Fruit fly (Drosophila melanogaster) whole organism, wandering third instar larva: ENCODE measurements around the gene Gyf.
A peak's percentile ranks its signal among the peaks of the same experiment; 100 is the strongest.

Experiments
- Abd-B ChIP-seq: fragments of >200 bp; optimal IDR thresholded peaks from 2 replicates; lab custom pipeline; 2017; ENCODE audit warnings: missing biosample characterization, missing genetic modification characterization
- CrebA ChIP-seq: fragments of 200-800 bp; sonication (Bioruptor generic); optimal IDR thresholded peaks from 2 replicates; lab custom pipeline; 2016; ENCODE audit warnings: missing biosample characterization, mild to moderate bottlenecking, missing genetic modification characterization, borderline replicate concordance
- Dfd ChIP-seq: fragments of >200 bp; optimal IDR thresholded peaks from 2 replicates; lab custom pipeline; 2017; ENCODE audit warnings: missing biosample characterization, missing genetic modification characterization
- Dif ChIP-seq: fragments of 200-275, 200-300 bp; sonication (Bioruptor generic); optimal IDR thresholded peaks from 2 replicates; lab custom pipeline; 2018; ENCODE audit warnings: missing biosample characterization, missing genetic modification characterization; ENCODE audit not compliant: partially characterized antibody
- GATAd ChIP-seq: sonication (Bioruptor generic); optimal IDR thresholded peaks from 2 replicates; lab custom pipeline; 2016; ENCODE audit warnings: missing biosample characterization, missing genetic modification characterization
- HLH106 ChIP-seq: fragments of 200-800 bp; optimal IDR thresholded peaks from 3 replicates; lab custom pipeline; 2019; ENCODE audit warnings: missing biosample characterization, mild to moderate bottlenecking, missing genetic modification characterization, moderate library complexity
- Hnf4 ChIP-seq: fragments of 200-800 bp; sonication (Bioruptor generic); optimal IDR thresholded peaks from 2 replicates; lab custom pipeline; 2016; ENCODE audit warnings: missing biosample characterization, mild to moderate bottlenecking, missing genetic modification characterization
- Hr78 ChIP-seq: fragments of >200 bp; optimal IDR thresholded peaks from 2 replicates; lab custom pipeline; 2017; ENCODE audit warnings: missing biosample characterization, missing genetic modification characterization
- Hr83 ChIP-seq: fragments of 200-300 bp; sonication (Bioruptor generic); optimal IDR thresholded peaks from 2 replicates; lab custom pipeline; 2016; ENCODE audit warnings: missing biosample characterization, mild to moderate bottlenecking, missing genetic modification characterization, moderate library complexity; ENCODE audit not compliant: poor library complexity, severe bottlenecking
- Jra ChIP-seq: sonication (Bioruptor generic); optimal IDR thresholded peaks from 2 replicates; lab custom pipeline; 2016; ENCODE audit warnings: missing biosample characterization, missing genetic modification characterization
- Mio ChIP-seq: sonication (Bioruptor generic); optimal IDR thresholded peaks from 2 replicates; lab custom pipeline; 2016; ENCODE audit warnings: missing biosample characterization, missing genetic modification characterization
- Myc ChIP-seq: fragments of >200 bp; optimal IDR thresholded peaks from 2 replicates; lab custom pipeline; 2017
- N ChIP-seq: fragments of >200 bp; optimal IDR thresholded peaks from 2 replicates; lab custom pipeline; 2018; ENCODE audit warnings: missing biosample characterization, missing external identifiers, missing genetic modification characterization
- OdsH ChIP-seq: fragments of 200-800 bp; sonication (Bioruptor generic); optimal IDR thresholded peaks from 2 replicates; lab custom pipeline; 2016; ENCODE audit warnings: missing biosample characterization, mild to moderate bottlenecking, missing genetic modification characterization
- Rel ChIP-seq, 2 experiments: fragments of 200-800 bp; sonication (Bioruptor generic) in 1 of 2; optimal IDR thresholded peaks; 2 replicates in 1 of 2; 3 replicates in 1 of 2; lab custom pipeline; 2016 to 2019; ENCODE audit warnings: mild to moderate bottlenecking in 2 of 2, missing biosample characterization in 2 of 2, missing genetic modification characterization in 2 of 2, moderate library complexity in 1 of 2
- Sp1 ChIP-seq: fragments of 200-800 bp; sonication (Bioruptor generic); optimal IDR thresholded peaks from 3 replicates; lab custom pipeline; 2019; ENCODE audit warnings: missing biosample characterization, mild to moderate bottlenecking, missing genetic modification characterization, moderate library complexity
- Vsx2 ChIP-seq: fragments of 200-300, 225-300 bp; sonication (Bioruptor generic); optimal IDR thresholded peaks from 2 replicates; lab custom pipeline; 2018; ENCODE audit warnings: missing biosample characterization, missing genetic modification characterization; ENCODE audit not compliant: partially characterized antibody
- br ChIP-seq: fragments of 200-800 bp; sonication (Bioruptor generic); optimal IDR thresholded peaks from 2 replicates; lab custom pipeline; 2016; ENCODE audit warnings: missing biosample characterization, missing genetic modification characterization
- brk ChIP-seq: fragments of 200-800 bp; sonication (Bioruptor generic); optimal IDR thresholded peaks from 2 replicates; lab custom pipeline; 2016; ENCODE audit warnings: missing biosample characterization, mild to moderate bottlenecking, missing genetic modification characterization
- dl ChIP-seq, 2 experiments: fragments of 175-275, 200-275 bp in 1 of 2; fragments of 200-275 bp in 1 of 2; sonication (Bioruptor generic); optimal IDR thresholded peaks; lab custom pipeline; 2018; ENCODE audit warnings: mild to moderate bottlenecking in 2 of 2, missing biosample characterization in 2 of 2, missing genetic modification characterization in 2 of 2, moderate library complexity in 2 of 2; ENCODE audit not compliant: partially characterized antibody in 2 of 2, insufficient read depth in 1 of 2
- dmrt93B ChIP-seq: fragments of 200-800 bp; sonication (Bioruptor generic); optimal IDR thresholded peaks from 2 replicates; lab custom pipeline; 2018; ENCODE audit warnings: missing biosample characterization, mild to moderate bottlenecking, missing genetic modification characterization
- dsf ChIP-seq: sonication (Bioruptor generic); optimal IDR thresholded peaks from 2 replicates; lab custom pipeline; 2016; ENCODE audit warnings: missing biosample characterization, missing genetic modification characterization, borderline replicate concordance
- ey ChIP-seq: fragments of 200-800 bp; sonication (Bioruptor generic); optimal IDR thresholded peaks from 2 replicates; lab custom pipeline; 2016; ENCODE audit warnings: missing biosample characterization, missing genetic modification characterization
- foxo ChIP-seq, 2 experiments: fragments of 200-800 bp; sonication (Bioruptor generic); optimal IDR thresholded peaks; 2 replicates in 1 of 2; 3 replicates in 1 of 2; lab custom pipeline; 2016 to 2017; ENCODE audit warnings: missing biosample characterization in 2 of 2, missing genetic modification characterization in 2 of 2
- fru ChIP-seq: fragments of 200-800 bp; sonication (Bioruptor generic); optimal IDR thresholded peaks from 3 replicates; lab custom pipeline; 2016; ENCODE audit warnings: missing biosample characterization, mild to moderate bottlenecking, missing genetic modification characterization
- h ChIP-seq: fragments of 200-800 bp; sonication (Bioruptor generic); optimal IDR thresholded peaks from 3 replicates; lab custom pipeline; 2016; ENCODE audit warnings: missing biosample characterization, mild to moderate bottlenecking, missing genetic modification characterization
- jim ChIP-seq: fragments of 175-275, 200-325 bp; sonication (Bioruptor generic); optimal IDR thresholded peaks from 2 replicates; lab custom pipeline; 2016; ENCODE audit warnings: missing biosample characterization, mild to moderate bottlenecking, missing genetic modification characterization
- lola ChIP-seq: fragments of >200 bp; optimal IDR thresholded peaks from 2 replicates; lab custom pipeline; 2017; ENCODE audit warnings: missing biosample characterization, missing genetic modification characterization
- psq ChIP-seq: fragments of 200-800 bp; sonication (Bioruptor generic); optimal IDR thresholded peaks from 3 replicates; lab custom pipeline; 2017; ENCODE audit warnings: missing biosample characterization, mild to moderate bottlenecking, missing genetic modification characterization, moderate library complexity
- sage ChIP-seq: fragments of 200-800 bp; sonication (Bioruptor generic); optimal IDR thresholded peaks from 2 replicates; lab custom pipeline; 2016; ENCODE audit warnings: missing biosample characterization, mild to moderate bottlenecking, missing genetic modification characterization
- sv ChIP-seq: fragments of 200-800 bp; sonication (Bioruptor generic); optimal IDR thresholded peaks from 3 replicates; lab custom pipeline; 2016; ENCODE audit warnings: missing biosample characterization, missing genetic modification characterization
- tai ChIP-seq: sonication (Bioruptor generic); optimal IDR thresholded peaks from 2 replicates; lab custom pipeline; 2016; ENCODE audit warnings: missing biosample characterization, missing genetic modification characterization
- usp ChIP-seq: fragments of >200 bp; optimal IDR thresholded peaks from 2 replicates; lab custom pipeline; 2017; ENCODE audit warnings: missing biosample characterization, missing genetic modification characterization
- woc ChIP-seq: sonication (Bioruptor generic); optimal IDR thresholded peaks from 2 replicates; lab custom pipeline; 2016; ENCODE audit warnings: missing biosample characterization, mild to moderate bottlenecking, missing genetic modification characterization

The Gyf gene

DNA sequence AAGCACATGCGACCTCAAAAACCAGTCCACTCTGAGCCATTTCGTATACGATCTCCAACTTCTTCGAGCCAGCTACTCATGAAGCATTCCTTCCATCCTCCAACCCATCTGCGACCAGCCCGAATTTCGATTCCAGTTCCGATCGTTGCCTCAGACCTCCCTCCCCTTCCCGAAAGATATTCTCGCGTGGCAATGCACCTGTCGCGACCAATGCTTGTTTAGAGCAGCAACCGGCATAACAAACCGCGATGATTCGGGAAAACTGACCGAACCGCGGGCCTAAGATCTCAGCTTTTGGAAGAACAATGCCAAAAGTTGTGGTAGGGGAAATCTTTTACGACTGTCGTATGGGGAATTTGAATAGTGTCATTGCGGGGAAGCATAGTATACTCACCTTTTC is 33.8 kb downstream of the Gyf start:
- TF ChIP-seq sage (GFP tag; lab: Kevin White, UChicago), result no peak
- TF ChIP-seq Vsx2 (GFP tag; lab: Kevin White, UChicago), result peak; percentile 33
- TF ChIP-seq Dfd (GFP tag; lab: Kevin White, UChicago), result no peak
- TF ChIP-seq usp (GFP tag; lab: Kevin White, UChicago), result no peak
- no peak for TF ChIP-seq Mio
- TF ChIP-seq dl (GFP tag; optimal IDR thresholded peaks at IDR 0.05; lab: Kevin White, UChicago; ENCODE audit: insufficient read depth in 1 of 2, partially characterized antibody in 2 of 2), result no peak
- TF ChIP-seq Hr83 (GFP tag; lab: Kevin White, UChicago), result peak; percentile 25
- no peak for TF ChIP-seq GATAd (GFP tag; lab: Kevin White, UChicago)
- no peak for TF ChIP-seq dsf (GFP tag; lab: Kevin White, UChicago)
- TF ChIP-seq woc, result no peak
- no peak for TF ChIP-seq h (GFP tag; lab: Kevin White, UChicago)
- no peak for TF ChIP-seq OdsH (GFP tag; lab: Kevin White, UChicago)
- no peak for TF ChIP-seq fru (GFP tag; lab: Kevin White, UChicago)

DNA sequence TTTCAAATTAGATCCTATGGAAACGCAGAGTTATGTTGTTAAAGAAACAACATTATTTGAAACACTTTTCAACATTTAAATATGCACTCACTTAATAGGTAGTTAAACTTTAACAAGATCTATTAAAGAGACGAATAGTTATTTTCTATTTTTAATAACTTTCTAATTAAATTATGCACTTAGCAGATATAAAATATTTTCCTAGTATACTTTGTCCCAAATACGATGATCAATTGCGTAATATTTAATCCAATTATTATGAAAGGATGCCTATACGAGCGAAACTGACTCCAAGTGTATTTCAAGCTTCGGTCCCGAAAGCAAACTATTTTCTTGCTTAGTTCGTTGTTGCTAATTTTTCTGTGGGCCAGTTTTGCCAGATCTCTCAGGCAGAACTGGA is 35.0 kb downstream of the Gyf start:
- TF ChIP-seq jim (GFP tag; lab: Kevin White, UChicago), result no peak
- no peak for TF ChIP-seq sv (GFP tag; lab: Kevin White, UChicago)
- TF ChIP-seq lola (GFP tag; lab: Kevin White, UChicago), result no peak
- no peak for TF ChIP-seq Dfd (GFP tag; lab: Kevin White, UChicago)
- no peak for TF ChIP-seq HLH106
- no peak for TF ChIP-seq tai
- TF ChIP-seq Sp1, result no peak
- no peak for TF ChIP-seq psq (GFP tag; lab: Kevin White, UChicago)
- TF ChIP-seq dmrt93B (GFP tag; lab: Kevin White, UChicago), result no peak
- TF ChIP-seq h (GFP tag; lab: Kevin White, UChicago), result no peak
- no peak for TF ChIP-seq Hnf4 (GFP tag; lab: Kevin White, UChicago)
- TF ChIP-seq Hr78 (GFP tag; lab: Kevin White, UChicago), result no peak
- TF ChIP-seq Jra (GFP tag; lab: Kevin White, UChicago), result no peak
- no peak for TF ChIP-seq usp (GFP tag; lab: Kevin White, UChicago)
- no peak for TF ChIP-seq dl (GFP tag; optimal IDR thresholded peaks at IDR 0.05; lab: Kevin White, UChicago; ENCODE audit: insufficient read depth in 1 of 2, partially characterized antibody in 2 of 2)
- no peak for TF ChIP-seq Rel (GFP tag; optimal IDR thresholded peaks at IDR 0.05; lab: Kevin White, UChicago)
- no peak for TF ChIP-seq Rel (tag; optimal IDR thresholded peaks at IDR 0.05; lab: Kevin White, UChicago)
- TF ChIP-seq brk (GFP tag; lab: Kevin White, UChicago), result no peak

DNA sequence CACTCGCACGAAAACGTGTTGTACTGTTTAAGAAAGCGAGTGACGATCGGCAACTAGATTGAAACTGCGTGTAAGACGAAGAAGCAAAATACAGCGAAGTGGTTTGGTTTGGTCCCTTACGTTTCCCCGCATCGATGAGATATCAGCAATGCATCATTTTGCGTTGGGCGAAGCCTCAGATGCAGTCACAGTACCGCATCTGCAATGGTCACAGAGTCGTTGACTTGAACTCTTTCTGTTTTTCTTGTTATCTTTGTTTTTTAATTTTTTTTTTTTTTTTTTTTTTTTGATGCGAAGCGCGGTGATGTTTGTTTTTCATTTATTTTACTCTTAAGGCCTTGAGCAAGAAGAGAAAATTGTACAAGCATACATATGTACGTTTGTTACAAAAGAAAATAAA is 37.0 kb downstream of the Gyf start:
- no peak for TF ChIP-seq GATAd (GFP tag; lab: Kevin White, UChicago)
- TF ChIP-seq CrebA, result no peak
- TF ChIP-seq sage (GFP tag; lab: Kevin White, UChicago), result no peak
- TF ChIP-seq usp (GFP tag; lab: Kevin White, UChicago), result no peak
- TF ChIP-seq psq (GFP tag; lab: Kevin White, UChicago), result no peak
- no peak for TF ChIP-seq lola (GFP tag; lab: Kevin White, UChicago)
- no peak for TF ChIP-seq jim (GFP tag; lab: Kevin White, UChicago)
- no peak for TF ChIP-seq Hr78 (GFP tag; lab: Kevin White, UChicago)
- no peak for TF ChIP-seq Myc (lab: Kevin White, UChicago)
- no peak for TF ChIP-seq dl (GFP tag; optimal IDR thresholded peaks at IDR 0.05; lab: Kevin White, UChicago; ENCODE audit: insufficient read depth in 1 of 2, partially characterized antibody in 2 of 2)
- no peak for TF ChIP-seq Mio
- no peak for TF ChIP-seq br (GFP tag; lab: Kevin White, UChicago)
- no peak for TF ChIP-seq dmrt93B (GFP tag; lab: Kevin White, UChicago)
- TF ChIP-seq OdsH (GFP tag; lab: Kevin White, UChicago), result no peak
- TF ChIP-seq Hnf4 (GFP tag; lab: Kevin White, UChicago), result no peak
- TF ChIP-seq Abd-B (GFP tag; lab: Kevin White, UChicago), result no peak
- no peak for TF ChIP-seq tai
- TF ChIP-seq Vsx2 (GFP tag; lab: Kevin White, UChicago), result no peak
- TF ChIP-seq HLH106, result no peak
- no peak for TF ChIP-seq Dif (GFP tag; lab: Kevin White, UChicago)
- TF ChIP-seq, all 38 proteins: peak for 0

DNA sequence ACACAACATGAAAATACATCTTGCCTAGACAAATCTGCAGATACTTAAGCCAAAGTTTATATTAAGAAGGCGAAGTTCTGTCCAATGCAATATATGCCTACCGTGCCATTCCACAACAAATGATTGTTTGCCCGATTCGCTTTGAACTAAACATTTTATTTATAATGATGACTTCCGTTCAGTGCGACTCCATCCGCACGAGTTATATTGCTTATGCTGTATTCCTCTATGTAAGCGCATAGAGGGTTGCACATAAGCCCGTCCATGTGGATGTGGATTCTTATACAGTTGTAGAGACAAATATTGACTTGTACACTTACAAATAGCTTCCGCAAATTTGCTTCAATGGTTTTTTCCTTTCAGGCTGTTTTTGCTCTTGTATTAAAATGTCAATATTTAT is 42.8 kb downstream of the Gyf start:
- no peak for TF ChIP-seq dl (GFP tag; optimal IDR thresholded peaks at IDR 0.05; lab: Kevin White, UChicago; ENCODE audit: insufficient read depth in 1 of 2, partially characterized antibody in 2 of 2)
- no peak for TF ChIP-seq foxo (GFP tag; optimal IDR thresholded peaks at IDR 0.05; lab: Kevin White, UChicago)
- no peak for TF ChIP-seq sage (GFP tag; lab: Kevin White, UChicago)
- TF ChIP-seq Vsx2 (GFP tag; lab: Kevin White, UChicago), result no peak
- no peak for TF ChIP-seq Hnf4 (GFP tag; lab: Kevin White, UChicago)
- no peak for TF ChIP-seq tai
- TF ChIP-seq psq (GFP tag; lab: Kevin White, UChicago), result no peak
- TF ChIP-seq Myc (lab: Kevin White, UChicago), result no peak
- TF ChIP-seq ey (GFP tag; lab: Kevin White, UChicago), result no peak
- TF ChIP-seq dsf (GFP tag; lab: Kevin White, UChicago), result no peak
- TF ChIP-seq br (GFP tag; lab: Kevin White, UChicago), result no peak
- TF ChIP-seq Sp1, result no peak
- no peak for TF ChIP-seq N (GFP tag; lab: Kevin White, UChicago)
- no peak for TF ChIP-seq dmrt93B (GFP tag; lab: Kevin White, UChicago)
- TF ChIP-seq GATAd (GFP tag; lab: Kevin White, UChicago), result no peak
